Worm (Caenorhabditis elegans): ENCODE results near the gene C18D11.6.

Gene C18D11.6

DNA sequence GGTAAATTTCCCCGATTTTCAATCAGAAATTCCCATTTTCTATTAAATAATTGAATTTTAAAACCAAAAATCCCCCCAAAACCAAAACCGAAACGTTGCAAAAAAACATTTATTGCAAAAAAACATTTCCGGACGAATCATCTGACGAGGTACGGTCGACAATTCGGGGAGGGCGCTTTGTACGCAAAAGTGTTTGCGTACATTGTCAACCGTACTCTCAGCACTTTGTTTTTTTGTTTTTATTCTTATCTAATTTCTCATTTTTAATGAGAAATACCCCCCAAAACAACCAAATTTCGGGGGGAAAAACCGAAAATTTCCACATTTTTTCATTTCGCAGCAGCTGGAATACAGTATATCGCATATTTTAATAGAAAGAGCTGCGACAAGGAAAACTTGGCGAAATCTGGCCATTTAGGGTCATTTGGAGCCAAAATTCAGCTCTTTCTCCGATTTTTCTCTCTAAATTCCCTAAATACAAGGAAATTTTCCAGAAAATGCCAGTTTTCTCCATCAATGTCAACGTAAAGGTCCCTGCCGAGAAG lies 37.4 kb downstream of the C18D11.6 start, which contains the start of gene mif-1 (continued):
- peak; percentile 35 for TF ChIP-seq hlh-11 (tag; optimal IDR thresholded peaks at IDR 0.05)
- TF ChIP-seq dve-1 (tag; optimal IDR thresholded peaks at IDR 0.05; ENCODE audit: insufficient read depth): peak; percentile 20
- TF ChIP-seq Y48G9A.11 (GFP tag; IDR thresholded peaks at IDR 0.05): no peak
- TF ChIP-seq daf-12 (tag; optimal IDR thresholded peaks at IDR 0.05): no peak
- no peak for TF ChIP-seq attf-4 (tag; optimal IDR thresholded peaks at IDR 0.05)
- no peak for TF ChIP-seq nhr-10 (tag; optimal IDR thresholded peaks at IDR 0.05)
- TF ChIP-seq Y5F2A.4 (GFP tag; optimal IDR thresholded peaks at IDR 0.05): no peak
- TF ChIP-seq jun-1 (tag; optimal IDR thresholded peaks at IDR 0.05): no peak
- no peak for TF ChIP-seq daf-8 (GFP tag; IDR thresholded peaks at IDR 0.05)
- TF ChIP-seq lin-38 (GFP tag; IDR thresholded peaks at IDR 0.05): no peak; the same call in 1 of the 2 replicates
- TF ChIP-seq nhr-42 (GFP tag; IDR thresholded peaks at IDR 0.05): no peak
- TF ChIP-seq madf-9 (GFP tag; conservative IDR thresholded peaks at IDR 0.05): no peak
- TF ChIP-seq unc-62 (GFP tag; optimal IDR thresholded peaks at IDR 0.05 in 1 of 2): peak in 1 of 2 experiments; percentile 82
- TF ChIP-seq unc-62 (tag; optimal IDR thresholded peaks at IDR 0.05): no peak
- TF ChIP-seq aha-1 (tag): peak; percentile 64
- no peak for TF ChIP-seq nhr-76 (tag; optimal IDR thresholded peaks at IDR 0.05)
- no peak for TF ChIP-seq lin-13 (GFP tag; optimal IDR thresholded peaks at IDR 0.05)
- TF ChIP-seq gei-8 (GFP tag; optimal IDR thresholded peaks at IDR 0.05): no peak
- peak; percentile 89 for TF ChIP-seq hlh-30 (tag; optimal IDR thresholded peaks at IDR 0.05; ENCODE audit: insufficient read depth)
- TF ChIP-seq hif-1 (tag; optimal IDR thresholded peaks at IDR 0.05): no peak
- no peak for TF ChIP-seq mdl-1 (tag; optimal IDR thresholded peaks at IDR 0.05)
- TF ChIP-seq nhr-25 (tag; optimal IDR thresholded peaks at IDR 0.05; ENCODE audit: borderline replicate concordance, insufficient read depth): no peak
- no peak for TF ChIP-seq Y75B8A.6 (GFP tag; IDR thresholded peaks at IDR 0.05)
- no peak for TF ChIP-seq ceh-62 (tag; optimal IDR thresholded peaks at IDR 0.05)
- TF ChIP-seq F44E2.7 (GFP tag; IDR thresholded peaks at IDR 0.05): no peak
- no peak for TF ChIP-seq ceh-82 (tag; optimal IDR thresholded peaks at IDR 0.05)
- peak; percentile 54 to 98 for TF ChIP-seq lsy-2 (tag; optimal IDR thresholded peaks at IDR 0.05)
- no peak for TF ChIP-seq arid-1 (GFP tag; conservative IDR thresholded peaks at IDR 0.05)
- no peak for TF ChIP-seq egl-27 (tag; optimal IDR thresholded peaks at IDR 0.05)
- no peak for TF ChIP-seq D1046.2 (GFP tag; IDR thresholded peaks at IDR 0.05)
- TF ChIP-seq ztf-11 (tag; optimal IDR thresholded peaks at IDR 0.05): no peak

ce11 chrIII:11848317-11848716 lies 38.0 kb downstream of the C18D11.6 start:
- TF ChIP-seq zip-11 (GFP tag; IDR thresholded peaks at IDR 0.05): no peak
- no peak for TF ChIP-seq Y105C5A.15 (GFP tag; IDR thresholded peaks at IDR 0.05)
- no peak for TF ChIP-seq F44E2.7 (GFP tag; IDR thresholded peaks at IDR 0.05)
- no peak for TF ChIP-seq nhr-237 (tag; optimal IDR thresholded peaks at IDR 0.05)
- TF ChIP-seq ces-1 (GFP tag; optimal IDR thresholded peaks at IDR 0.05): no peak
- TF ChIP-seq duxl-1 (tag; optimal IDR thresholded peaks at IDR 0.05; ENCODE audit: poor library complexity): no peak
- TF ChIP-seq mdt-29 (GFP tag; IDR thresholded peaks at IDR 0.05): no peak
- no peak for TF ChIP-seq F37D6.2 (tag; optimal IDR thresholded peaks at IDR 0.05)
- TF ChIP-seq ztf-7 (tag; optimal IDR thresholded peaks at IDR 0.05): no peak
- TF ChIP-seq zip-2 (tag; optimal IDR thresholded peaks at IDR 0.05): no peak
- no peak for TF ChIP-seq mxl-2 (GFP tag; conservative IDR thresholded peaks at IDR 0.05)
- no peak for TF ChIP-seq madf-5 (GFP tag; IDR thresholded peaks at IDR 0.05)
- no peak for TF ChIP-seq lin-1 (GFP tag; IDR thresholded peaks at IDR 0.05)
- TF ChIP-seq mes-2 (tag; optimal IDR thresholded peaks at IDR 0.05; ENCODE audit: poor library complexity, severe bottlenecking): peak; percentile 47
- 0 out of 2 replicates have a peak, but pooled peaks have one; percentile 19 for TF ChIP-seq set-16 (GFP tag; IDR thresholded peaks at IDR 0.05)
- TF ChIP-seq nhr-28 (tag; optimal IDR thresholded peaks at IDR 0.05): no peak
- TF ChIP-seq R02D3.7 (tag; optimal IDR thresholded peaks at IDR 0.05): no peak
- no peak for TF ChIP-seq ZK546.5 (tag; optimal IDR thresholded peaks at IDR 0.05)
- TF ChIP-seq saeg-2 (GFP tag; IDR thresholded peaks at IDR 0.05): no peak
- TF ChIP-seq nhr-10 (tag; optimal IDR thresholded peaks at IDR 0.05): no peak
- no peak for TF ChIP-seq lin-38 (GFP tag; IDR thresholded peaks at IDR 0.05)
- TF ChIP-seq Y75B8A.6 (GFP tag; IDR thresholded peaks at IDR 0.05): no peak
- 0 out of 2 replicates have a peak, but pooled peaks have one; percentile 5 for TF ChIP-seq dmd-6 (GFP tag; IDR thresholded peaks at IDR 0.05)
- no peak for TF ChIP-seq zag-1 (tag; optimal IDR thresholded peaks at IDR 0.05)
- TF ChIP-seq T26A8.4 (GFP tag; IDR thresholded peaks at IDR 0.05): no peak

All from whole organism, L4 larva.